Worm (Caenorhabditis elegans) whole organism, young adult: ENCODE measurements around the gene apd-3.
A peak's percentile ranks its signal among the peaks of the same experiment; 100 is the strongest.

Source experiments
- B0019.2 ChIP-seq: fragments of 200-800 bp; sonication (Bioruptor generic); conservative IDR thresholded peaks from 2 replicates; pipeline ENCODE4 v1.3.6; 2022; ENCODE audit warnings: missing genetic modification reagents, missing genetic modification characterization, missing compliant biosample characterization
- D2030.7 ChIP-seq: fragments of 200-800 bp; sonication (Bioruptor generic); IDR thresholded peaks from 2 replicates; pipeline ENCODE4 v1.3.6; 2022; ENCODE audit warnings: missing genetic modification reagents, missing genetic modification characterization, missing compliant biosample characterization
- F33H1.4 ChIP-seq: fragments of 200-800 bp; sonication (Bioruptor generic); IDR thresholded peaks from 2 replicates; pipeline ENCODE4 v1.3.6; 2022; ENCODE audit warnings: missing genetic modification reagents, missing genetic modification characterization, missing compliant biosample characterization
- F49E8.2 ChIP-seq: sonication (generic microtip); optimal IDR thresholded peaks from 3 replicates; lab custom pipeline; 2017; ENCODE audit warnings: missing genetic modification characterization, mild to moderate bottlenecking, missing compliant biosample characterization, antibody characterized with exemption, moderate library complexity; ENCODE audit not compliant: insufficient read depth
- F57A8.1 ChIP-seq: fragments of 200-800 bp; sonication (Bioruptor generic); optimal IDR thresholded peaks from 2 replicates; lab custom pipeline; 2018; ENCODE audit warnings: mild to moderate bottlenecking, missing genetic modification characterization, moderate library complexity, missing compliant biosample characterization
- F57C9.4 ChIP-seq: sonication (generic microtip); optimal IDR thresholded peaks from 2 replicates; lab custom pipeline; 2017; ENCODE audit warnings: mild to moderate bottlenecking, missing genetic modification characterization, missing compliant biosample characterization
- Y56A3A.18 ChIP-seq: fragments of 200-800 bp; sonication (Bioruptor generic); IDR thresholded peaks from 2 replicates; pipeline ENCODE4 v1.3.6; 2022; ENCODE audit warnings: missing genetic modification reagents, missing genetic modification characterization, missing compliant biosample characterization
- akir-1 ChIP-seq: fragments of 200-800 bp; sonication (Bioruptor generic); optimal IDR thresholded peaks from 2 replicates; lab custom pipeline; 2018; ENCODE audit warnings: mild to moderate bottlenecking, missing genetic modification characterization, moderate library complexity, missing compliant biosample characterization
- attf-3 ChIP-seq: fragments of 200-800 bp; sonication (Bioruptor generic); conservative IDR thresholded peaks from 2 replicates; pipeline ENCODE4 v1.3.6; 2022; ENCODE audit warnings: missing genetic modification reagents, missing genetic modification characterization, missing compliant biosample characterization
- ceh-27 ChIP-seq: fragments of 200-800 bp; sonication (Bioruptor generic); optimal IDR thresholded peaks from 2 replicates; lab custom pipeline; 2018; ENCODE audit warnings: mild to moderate bottlenecking, missing genetic modification characterization, moderate library complexity, missing compliant biosample characterization
- ceh-40 ChIP-seq: fragments of 200-800 bp; sonication (Bioruptor generic); IDR thresholded peaks from 2 replicates; pipeline ENCODE4 v1.3.6; 2022; ENCODE audit warnings: missing genetic modification characterization, missing compliant biosample characterization
- ceh-58 ChIP-seq: fragments of 200-800 bp; sonication (Bioruptor generic); IDR thresholded peaks from 2 replicates; pipeline ENCODE4 v1.3.6; 2022; ENCODE audit warnings: missing genetic modification characterization, missing compliant biosample characterization
- ekl-4 ChIP-seq: fragments of 200-800 bp; sonication (Bioruptor generic); IDR thresholded peaks from 2 replicates; pipeline ENCODE4 v1.3.6; 2022; ENCODE audit warnings: missing genetic modification reagents, missing genetic modification characterization, missing compliant biosample characterization
- hlh-26 ChIP-seq: fragments of 200-800 bp; sonication (Bioruptor generic); conservative IDR thresholded peaks from 2 replicates; pipeline ENCODE4 v1.3.6; 2022; ENCODE audit warnings: missing genetic modification reagents, missing genetic modification characterization, missing compliant biosample characterization
- hmg-1.2 ChIP-seq: fragments of 200-800 bp; sonication (Bioruptor generic); IDR thresholded peaks from 2 replicates; pipeline ENCODE4 v1.3.6; 2022; ENCODE audit warnings: missing genetic modification reagents, missing genetic modification characterization, missing compliant biosample characterization
- hrde-1 ChIP-seq: sonication (generic microtip); optimal IDR thresholded peaks from 2 replicates; lab custom pipeline; 2016; ENCODE audit warnings: missing genetic modification characterization, mild to moderate bottlenecking, missing compliant biosample characterization, moderate library complexity, missing genotype, missing genetic modification reagents, borderline replicate concordance
- lin-26 ChIP-seq: fragments of 200-800 bp; sonication (Bioruptor generic); IDR thresholded peaks from 2 replicates; pipeline ENCODE4 v1.3.6; 2022; ENCODE audit warnings: missing genetic modification reagents, missing genetic modification characterization, missing compliant biosample characterization
- lsy-27 ChIP-seq: sonication (generic microtip); optimal IDR thresholded peaks from 2 replicates; lab custom pipeline; 2017; ENCODE audit warnings: missing genetic modification characterization, mild to moderate bottlenecking, missing compliant biosample characterization, antibody characterized with exemption, missing genotype, borderline replicate concordance; ENCODE audit not compliant: insufficient read depth
- madf-10 ChIP-seq: sonication (generic microtip); optimal IDR thresholded peaks from 2 replicates; lab custom pipeline; 2016; ENCODE audit warnings: mild to moderate bottlenecking, missing genetic modification characterization, missing compliant biosample characterization
- madf-8 ChIP-seq: fragments of 200-800 bp; sonication (Bioruptor generic); conservative IDR thresholded peaks from 2 replicates; pipeline ENCODE4 v1.3.6; 2022; ENCODE audit warnings: missing genetic modification reagents, missing genetic modification characterization, missing compliant biosample characterization
- nfya-1 ChIP-seq: sonication (generic microtip); optimal IDR thresholded peaks from 2 replicates; lab custom pipeline; 2017; ENCODE audit warnings: antibody characterized with exemption, missing compliant biosample characterization, missing genetic modification characterization, borderline replicate concordance; ENCODE audit not compliant: insufficient read depth
- nfya-2 ChIP-seq: fragments of 200-800 bp; sonication (Bioruptor generic); IDR thresholded peaks from 2 replicates; pipeline ENCODE4 v1.3.6; 2022; ENCODE audit warnings: missing genetic modification reagents, missing genetic modification characterization, missing compliant biosample characterization
- nhr-27 ChIP-seq: fragments of 200-800 bp; sonication (Bioruptor generic); optimal IDR thresholded peaks from 2 replicates; lab custom pipeline; 2018; ENCODE audit warnings: mild to moderate bottlenecking, missing genetic modification characterization, moderate library complexity, missing compliant biosample characterization
- pha-4 ChIP-seq: fragments of 150-350 bp; sonication (generic microtip); optimal IDR thresholded peaks from 2 replicates; lab custom pipeline; 2014; ENCODE audit warnings: missing biosample characterization, missing genetic modification reagents, missing genetic modification characterization
- rcor-1 ChIP-seq: fragments of 200-800 bp; sonication (Bioruptor generic); IDR thresholded peaks from 2 replicates; pipeline ENCODE4 v1.3.6; 2022; ENCODE audit warnings: missing genetic modification reagents, missing genetic modification characterization, missing compliant biosample characterization
- rpc-1 ChIP-seq, 2 experiments: fragments of 150-350 bp in 1 of 2; sonication (generic microtip) in 1 of 2; optimal IDR thresholded peaks; 2 replicates each; lab custom pipeline; 2014 to 2018; ENCODE audit warnings: missing biosample characterization in 1 of 2, missing genetic modification characterization in 1 of 2, missing genetic modification reagents in 1 of 2, missing genotype in 1 of 2
- sptf-2 ChIP-seq: fragments of 200-800 bp; sonication (Bioruptor generic); optimal IDR thresholded peaks from 2 replicates; lab custom pipeline; 2018; ENCODE audit warnings: mild to moderate bottlenecking, missing genetic modification characterization, missing compliant biosample characterization
- tbp1 ChIP-seq: fragments of 200-800 bp; sonication (Bioruptor generic); optimal IDR thresholded peaks from 2 replicates; lab custom pipeline; 2018; ENCODE audit warnings: mild to moderate bottlenecking, missing genetic modification characterization, missing compliant biosample characterization
- tbx-9 ChIP-seq: sonication (generic microtip); optimal IDR thresholded peaks from 2 replicates; lab custom pipeline; 2016; ENCODE audit warnings: borderline replicate concordance, missing genetic modification characterization, inconsistent platforms, missing compliant biosample characterization
- unc-130 ChIP-seq: sonication (generic microtip); optimal IDR thresholded peaks from 2 replicates; lab custom pipeline; 2016; ENCODE audit warnings: missing genetic modification reagents, missing genetic modification characterization, missing compliant biosample characterization
- zfh-2 ChIP-seq: fragments of 200-800 bp; sonication (Bioruptor generic); conservative IDR thresholded peaks from 2 replicates; pipeline ENCODE4 v1.3.6; 2022; ENCODE audit warnings: missing genetic modification reagents, missing genetic modification characterization, missing compliant biosample characterization
- ztf-25 ChIP-seq: fragments of 200-800 bp; sonication (Bioruptor generic); IDR thresholded peaks from 2 replicates; pipeline ENCODE4 v1.3.6; 2022; ENCODE audit warnings: missing genetic modification reagents, missing genetic modification characterization, missing compliant biosample characterization
- ztf-3 ChIP-seq: fragments of 200-800 bp; sonication (Bioruptor generic); optimal IDR thresholded peaks from 2 replicates; lab custom pipeline; 2018; ENCODE audit warnings: mild to moderate bottlenecking, missing genetic modification characterization, missing compliant biosample characterization

The apd-3 gene

DNA sequence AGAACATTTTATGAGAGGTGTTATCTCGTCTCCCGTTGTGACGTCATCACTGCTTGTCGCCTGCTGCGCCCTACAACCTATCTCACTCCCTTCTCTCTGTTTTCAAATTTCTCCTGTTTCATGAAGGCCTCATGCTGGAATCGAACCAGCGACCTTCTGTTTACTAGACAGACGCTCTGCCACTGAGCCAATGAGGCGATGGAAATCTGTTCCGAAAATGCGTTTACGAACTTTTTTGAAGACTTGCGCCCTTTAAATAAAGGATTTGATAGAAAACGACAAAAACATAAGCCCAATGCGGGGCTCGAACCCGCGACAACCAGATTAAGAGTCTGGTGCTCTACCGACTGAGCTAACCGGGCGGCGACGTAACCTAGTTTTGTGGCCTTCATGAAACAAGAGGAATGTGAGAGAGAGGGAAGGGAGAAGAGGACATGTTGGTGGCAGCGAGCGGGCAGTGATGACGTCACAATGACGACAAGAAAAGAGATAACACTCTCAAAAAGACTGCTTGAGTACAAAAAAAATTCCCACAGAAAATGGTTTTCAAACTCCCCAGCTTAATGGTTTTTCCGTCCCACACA, 27.2 kb downstream of the apd-3 start, which contains the start of gene clec-126 (continued):
- peak; percentile 87 for TF ChIP-seq lsy-27 (tag; lab: Kevin White, UChicago)
- TF ChIP-seq attf-3 (GFP tag; lab: Robert Waterston, UW) = peak; percentile 62; the same call in 1 of the 2 replicates
- TF ChIP-seq hrde-1 (tag; lab: Kevin White, UChicago) = peak; percentile 56
- 0 out of 2 replicates have a peak, but pooled peaks have one; percentile 11 for TF ChIP-seq madf-8 (GFP tag; lab: Robert Waterston, UW)
- 0 out of 2 replicates have a peak, but pooled peaks have one; percentile 6 for TF ChIP-seq B0019.2 (GFP tag; lab: Robert Waterston, UW)
- TF ChIP-seq rcor-1 (GFP tag; lab: Robert Waterston, UW) = peak; percentile 59; the same call in 1 of the 2 replicates
- TF ChIP-seq zfh-2 (GFP tag; lab: Robert Waterston, UW) = peak; percentile 50; the same call in 1 of the 2 replicates
- peak; percentile 89 for TF ChIP-seq D2030.7 (GFP tag; lab: Robert Waterston, UW)
- TF ChIP-seq nhr-27 (tag; lab: Kevin White, UChicago) = no peak
- no peak for TF ChIP-seq akir-1 (GFP tag; lab: Kevin White, UChicago)
- TF ChIP-seq rpc-1 (optimal IDR thresholded peaks at IDR 0.05; lab: Kevin White, UChicago) = peak; percentile 88
- TF ChIP-seq rpc-1 (tag; optimal IDR thresholded peaks at IDR 0.05; lab: Kevin White, UChicago) = peak; percentile 89
- peak; percentile 80 for TF ChIP-seq unc-130 (GFP tag; lab: Kevin White, UChicago)
- TF ChIP-seq ceh-58 (GFP tag; lab: Robert Waterston, UW) = no peak
- TF ChIP-seq F57A8.1 = peak; percentile 54
- peak; percentile 11 for TF ChIP-seq pha-4 (tag; lab: Kevin White, UChicago)
- TF ChIP-seq tbp1 (GFP tag; lab: Kevin White, UChicago) = peak; percentile 92
- TF ChIP-seq Y56A3A.18 = peak; percentile 73; the same call in 1 of the 2 replicates
- TF ChIP-seq nfya-1 (tag; lab: Kevin White, UChicago) = no peak
- peak; percentile 83 for TF ChIP-seq ekl-4 (GFP tag; lab: Robert Waterston, UW)
- TF ChIP-seq lin-26 (GFP tag; lab: Robert Waterston, UW) = peak; percentile 87
- TF ChIP-seq ztf-25 (GFP tag; lab: Robert Waterston, UW) = no peak
- peak; percentile 45 for TF ChIP-seq ceh-27
- TF ChIP-seq F33H1.4 = peak; percentile 42
- no peak for TF ChIP-seq tbx-9 (tag; lab: Kevin White, UChicago)
- no peak for TF ChIP-seq hlh-26
- TF ChIP-seq sptf-2 (GFP tag; lab: Kevin White, UChicago) = peak; percentile 28
- no peak for TF ChIP-seq nfya-2 (GFP tag; lab: Robert Waterston, UW)
- no peak for TF ChIP-seq F57C9.4 (tag; lab: Kevin White, UChicago)
- no peak for TF ChIP-seq ztf-3 (GFP tag; lab: Kevin White, UChicago)
- no peak for TF ChIP-seq F49E8.2 (tag; lab: Kevin White, UChicago)
- peak; percentile 87 for TF ChIP-seq madf-10

DNA sequence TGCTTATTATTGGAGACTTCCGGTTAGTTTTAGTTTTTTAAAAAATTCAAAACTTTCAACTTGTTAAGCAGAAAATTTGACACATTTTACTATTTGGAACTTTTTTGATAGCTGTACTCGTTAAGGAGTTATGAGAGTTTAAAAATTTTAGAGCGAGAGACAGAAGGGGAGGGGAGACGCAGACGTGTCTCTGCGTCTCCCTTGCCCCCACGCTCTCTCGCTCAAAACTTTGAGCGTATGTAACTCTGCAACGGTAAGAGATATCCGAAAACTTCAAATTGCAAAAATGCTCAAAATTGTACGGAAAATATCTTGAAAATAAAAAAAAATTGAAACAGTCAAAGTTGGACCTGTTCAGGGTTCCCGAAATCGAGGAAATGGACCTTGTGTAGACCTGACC, 30.1 kb downstream of the apd-3 start:
- TF ChIP-seq ceh-40 (GFP tag; lab: Robert Waterston, UW) = no peak
- TF ChIP-seq hmg-1.2 (GFP tag; lab: Robert Waterston, UW) = peak; percentile 90
- TF ChIP-seq, all 124 proteins: peak for 1
